Fruit fly (Drosophila melanogaster) whole organism, pupa: ENCODE results near the gene ago.

ENCODE experiments used
- CG14655 ChIP-seq: fragments of 200-800 bp; sonication (Bioruptor generic); optimal IDR thresholded peaks from 3 replicates; lab custom pipeline; 2017; ENCODE audit warnings: mild to moderate bottlenecking, missing biosample characterization, missing genetic modification reagents, missing genetic modification characterization
- CG17806 ChIP-seq: fragments of 200-800 bp; sonication (Bioruptor generic); optimal IDR thresholded peaks from 2 replicates; lab custom pipeline; 2018; ENCODE audit warnings: missing biosample characterization, mild to moderate bottlenecking, missing genetic modification characterization, moderate library complexity
- CG32121 ChIP-seq: fragments of 200-800 bp; sonication (Bioruptor generic); IDR thresholded peaks from 2 replicates; pipeline ENCODE4 v1.3.6; 2022; ENCODE audit warnings: missing biosample characterization, missing genetic modification characterization
- CG9948 ChIP-seq: fragments of 200-800 bp; sonication (Bioruptor generic); optimal IDR thresholded peaks from 2 replicates; lab custom pipeline; 2018; ENCODE audit warnings: missing biosample characterization, mild to moderate bottlenecking, missing genetic modification characterization, moderate library complexity
- Ets98B ChIP-seq: fragments of 200-800 bp; sonication (Bioruptor generic); IDR thresholded peaks from 2 replicates; pipeline ENCODE4 v1.3.6; 2022; ENCODE audit warnings: missing biosample characterization, missing genetic modification characterization
- Snoo ChIP-seq: fragments of 200-800 bp; sonication (Bioruptor generic); optimal IDR thresholded peaks from 3 replicates; lab custom pipeline; 2017; ENCODE audit warnings: missing biosample characterization, mild to moderate bottlenecking, missing genetic modification characterization, inconsistent platforms

DNA sequence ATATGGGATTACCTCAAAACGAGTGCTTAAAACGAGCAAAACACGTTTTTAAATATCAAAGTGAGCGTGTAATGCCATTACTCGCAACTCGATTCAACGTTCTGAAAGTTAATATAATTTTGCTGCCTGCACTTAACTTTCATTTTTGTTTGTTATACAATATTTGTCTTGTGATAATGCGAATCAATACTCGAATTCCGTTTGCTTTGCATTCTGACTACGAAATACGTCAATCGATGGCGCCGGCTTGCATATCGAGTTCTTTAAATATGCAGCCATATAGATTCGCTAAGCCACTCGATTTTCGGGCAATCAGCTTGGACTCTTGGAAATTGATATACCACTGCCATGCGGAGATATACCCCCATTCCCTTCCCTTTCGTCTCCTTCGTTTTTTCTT lies 33.4 kb downstream of the ago start:
- TF ChIP-seq Snoo (tag; lab: Kevin White, UChicago) (no peak), CG14655 (GFP tag; lab: Kevin White, UChicago) (no peak), CG9948 (tag; lab: Kevin White, UChicago) (no peak), Ets98B (no peak), CG17806 (tag; lab: Kevin White, UChicago) (no peak), CG32121 (GFP tag; lab: Robert Waterston, UW) (no peak)
